Fruit fly (Drosophila melanogaster): ENCODE measurements around the gene CG5114.

DNA sequence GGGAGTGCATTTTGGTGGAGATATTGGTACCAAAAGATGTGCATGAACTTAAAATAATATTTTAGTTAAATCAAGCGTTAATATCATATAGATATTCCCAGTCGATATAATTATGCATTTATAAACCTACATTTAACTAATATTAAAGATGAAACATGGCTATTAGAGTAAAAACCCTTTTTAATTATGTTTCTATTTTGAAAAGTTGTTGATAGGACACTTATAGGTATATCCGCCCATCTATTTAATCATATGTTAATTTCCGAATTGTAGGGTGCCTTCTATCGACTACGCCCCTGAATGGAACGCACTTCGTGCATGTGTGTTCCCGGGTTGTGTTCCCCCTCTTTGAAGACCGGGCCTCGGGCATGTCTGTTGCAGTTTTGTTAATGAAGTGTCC, 23.1 kb downstream of the CG5114 start:
- TF ChIP-seq CG4318 (GFP tag; optimal IDR thresholded peaks at IDR 0.05) = no peak
- no peak for TF ChIP-seq Blimp-1 (GFP tag; optimal IDR thresholded peaks at IDR 0.05)
